Worm (Caenorhabditis elegans): ENCODE measurements around the gene C18H7.1.

Gene C18H7.1

ce11 chrIV:670455-670854, 55.1 kb downstream of the C18H7.1 start, which contains the start of gene K11H12.11:
TSS of gene K11H12.11 (minus strand) at chrIV:670555.
- TF ChIP-seq efl-1 (optimal IDR thresholded peaks at IDR 0.05) (no peak), efl-1 (GFP tag; optimal IDR thresholded peaks at IDR 0.05 in 1 of 2) (peak in 1 of 2 experiments; percentile 35), rnt-1 (tag; optimal IDR thresholded peaks at IDR 0.05) (no peak), nhr-85 (tag) (peak; percentile 6)
